Worm (Caenorhabditis elegans) whole organism, midembryonic: ENCODE results near the gene nhr-248.

Source experiments
- T22C8.4 ChIP-seq: fragments of 200-800 bp; sonication (Bioruptor generic); IDR thresholded peaks from 2 replicates; pipeline ENCODE4 v1.3.6; 2022; ENCODE audit warnings: missing genetic modification characterization, missing compliant biosample characterization
- klf-2 ChIP-seq: fragments of 200-800 bp; sonication (Bioruptor generic); conservative IDR thresholded peaks from 2 replicates; pipeline ENCODE4 v1.3.6; 2022; ENCODE audit warnings: missing genetic modification reagents, missing genetic modification characterization, missing compliant biosample characterization
- ref-1 ChIP-seq: fragments of 200-800 bp; sonication (Bioruptor generic); conservative IDR thresholded peaks from 2 replicates; pipeline ENCODE4 v1.3.6; 2022; ENCODE audit warnings: missing genetic modification reagents, missing genetic modification characterization, missing compliant biosample characterization

ce11 chrV:17064676-17065075 is 39.8 kb downstream of the nhr-248 start, which contains the start of gene srh-255:
- no peak for TF ChIP-seq T22C8.4 (GFP tag; lab: Robert Waterston, UW)
- no peak for TF ChIP-seq klf-2 (GFP tag; lab: Robert Waterston, UW)
- no peak for TF ChIP-seq ref-1
